Worm (Caenorhabditis elegans): Measurements from ENCODE around the gene nhr-44.

DNA sequence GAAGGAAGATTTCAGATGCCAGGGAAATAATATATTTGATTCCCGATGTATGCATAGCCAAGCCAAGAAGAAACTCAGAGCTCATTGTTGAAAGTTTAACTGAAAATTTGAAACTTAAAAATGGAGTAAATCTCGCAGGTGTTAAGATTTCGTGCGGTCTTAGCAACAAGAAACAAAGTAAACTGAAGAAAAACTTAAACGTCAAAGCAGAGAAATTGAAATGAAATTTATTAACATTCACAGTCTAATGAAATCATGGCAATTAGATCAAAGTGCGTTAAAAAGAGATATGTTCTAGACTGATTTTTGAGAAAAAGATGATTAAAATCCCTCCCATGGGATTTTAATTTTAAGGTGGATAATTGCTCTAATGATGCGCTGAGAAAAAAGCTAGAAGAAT is 16.9 kb upstream of the nhr-44 start, which contains the start of gene str-84:
- TF ChIP-seq T22C8.4 (GFP tag; IDR thresholded peaks at IDR 0.05) (no peak), klf-2 (GFP tag; conservative IDR thresholded peaks at IDR 0.05) (no peak), ref-1 (GFP tag; conservative IDR thresholded peaks at IDR 0.05) (no peak), flt-1 (GFP tag; IDR thresholded peaks at IDR 0.05) (no peak)

Data from whole organism, midembryonic.